Fruit fly (Drosophila melanogaster) whole organism, prepupa: ENCODE data around the gene CG33252.

Experiments used
- CG10631 ChIP-seq: fragments of 200-800 bp; sonication (Bioruptor generic); optimal IDR thresholded peaks from 2 replicates; lab custom pipeline; 2016; ENCODE audit warnings: missing biosample characterization, missing genetic modification characterization
- CG10669 ChIP-seq: fragments of 200-800 bp; sonication (Bioruptor generic); optimal IDR thresholded peaks from 3 replicates; lab custom pipeline; 2018; ENCODE audit warnings: missing biosample characterization, mild to moderate bottlenecking, missing genetic modification characterization, moderate library complexity
- CG11762 ChIP-seq: fragments of 200-800 bp; sonication (Bioruptor generic); optimal IDR thresholded peaks from 3 replicates; lab custom pipeline; 2016; ENCODE audit warnings: missing biosample characterization, missing genetic modification characterization; ENCODE audit not compliant: insufficient read depth
- CG11902 ChIP-seq: fragments of 200-800 bp; sonication (Bioruptor generic); optimal IDR thresholded peaks from 3 replicates; lab custom pipeline; 2016; ENCODE audit warnings: missing biosample characterization, missing genetic modification characterization
- CG1621 ChIP-seq: fragments of 200-800 bp; sonication (Bioruptor generic); optimal IDR thresholded peaks from 3 replicates; lab custom pipeline; 2018; ENCODE audit warnings: missing biosample characterization, mild to moderate bottlenecking, missing genetic modification characterization
- CG16779 ChIP-seq: fragments of 200-800 bp; sonication (Bioruptor generic); optimal IDR thresholded peaks from 3 replicates; lab custom pipeline; 2017; ENCODE audit warnings: missing biosample characterization, mild to moderate bottlenecking, missing genetic modification characterization
- CG3032 ChIP-seq: fragments of 200-800 bp; optimal IDR thresholded peaks from 2 replicates; lab custom pipeline; 2019; ENCODE audit warnings: missing biosample characterization, mild to moderate bottlenecking, missing genetic modification characterization, moderate library complexity
- CG31627 ChIP-seq: fragments of 200-800 bp; sonication (Bioruptor generic); optimal IDR thresholded peaks from 3 replicates; lab custom pipeline; 2016; ENCODE audit warnings: missing biosample characterization, missing genetic modification characterization
- CG34406 ChIP-seq: fragments of 200-800 bp; sonication (Bioruptor generic); optimal IDR thresholded peaks from 3 replicates; lab custom pipeline; 2016; ENCODE audit warnings: missing biosample characterization, missing genetic modification characterization
- CG3919 ChIP-seq: fragments of 200-800 bp; sonication (Bioruptor generic); optimal IDR thresholded peaks from 3 replicates; lab custom pipeline; 2016; ENCODE audit warnings: missing biosample characterization, missing genetic modification characterization
- CG6163 ChIP-seq: fragments of 200-800 bp; sonication (Bioruptor generic); IDR thresholded peaks from 3 replicates; pipeline ENCODE4 v1.3.6; 2022; ENCODE audit warnings: missing biosample characterization, missing genetic modification characterization
- CG6276 ChIP-seq: fragments of 200-800 bp; sonication (Bioruptor generic); optimal IDR thresholded peaks from 2 replicates; lab custom pipeline; 2017; ENCODE audit warnings: missing biosample characterization, mild to moderate bottlenecking, missing genetic modification characterization
- CG6792 ChIP-seq: fragments of 200-800 bp; sonication (Bioruptor generic); optimal IDR thresholded peaks from 3 replicates; lab custom pipeline; 2016; ENCODE audit warnings: missing biosample characterization, missing genetic modification characterization
- CG7368 ChIP-seq: fragments of 200-800 bp; sonication (Bioruptor generic); optimal IDR thresholded peaks from 3 replicates; lab custom pipeline; 2016; ENCODE audit warnings: missing biosample characterization, missing genetic modification characterization
- CG8119 ChIP-seq: fragments of 200-800 bp; sonication (Bioruptor generic); IDR thresholded peaks from 3 replicates; pipeline ENCODE4 v1.3.6; 2022; ENCODE audit warnings: missing biosample characterization, missing genetic modification characterization
- CG8632 ChIP-seq: fragments of 200-800 bp; sonication (Bioruptor generic); optimal IDR thresholded peaks from 3 replicates; lab custom pipeline; 2016; ENCODE audit warnings: missing biosample characterization, missing genetic modification characterization
- Eip75B ChIP-seq: fragments of 200-800 bp; sonication (Bioruptor generic); optimal IDR thresholded peaks from 3 replicates; lab custom pipeline; 2016; ENCODE audit warnings: missing biosample characterization, missing genetic modification characterization
- Eip78C ChIP-seq: fragments of 200-800 bp; sonication (Bioruptor generic); peaks from one replicate; lab custom pipeline; 2016; ENCODE audit warnings: missing biosample characterization, missing genetic modification characterization
- Eip93F ChIP-seq: fragments of 200-800 bp; sonication (Bioruptor generic); optimal IDR thresholded peaks from 2 replicates; lab custom pipeline; 2016; ENCODE audit warnings: missing biosample characterization, mild to moderate bottlenecking, missing genetic modification characterization
- Ets96B ChIP-seq: fragments of 200-800 bp; optimal IDR thresholded peaks from 2 replicates; lab custom pipeline; 2019; ENCODE audit warnings: missing biosample characterization, mild to moderate bottlenecking, missing genetic modification characterization, moderate library complexity
- Met ChIP-seq: fragments of 200-800 bp; sonication (Bioruptor generic); optimal IDR thresholded peaks from 3 replicates; lab custom pipeline; 2016; ENCODE audit warnings: missing biosample characterization, missing genetic modification characterization
- Sox15 ChIP-seq: fragments of 200-800 bp; sonication (Bioruptor generic); optimal IDR thresholded peaks from 3 replicates; lab custom pipeline; 2016; ENCODE audit warnings: missing biosample characterization, missing genetic modification characterization
- achi ChIP-seq: fragments of 200-800 bp; sonication (Bioruptor generic); optimal IDR thresholded peaks from 3 replicates; lab custom pipeline; 2016; ENCODE audit warnings: missing biosample characterization, missing genetic modification characterization
- cyc ChIP-seq: fragments of 200-800 bp; sonication (Bioruptor generic); optimal IDR thresholded peaks from 3 replicates; lab custom pipeline; 2016; ENCODE audit warnings: missing biosample characterization, missing genetic modification characterization
- dsx ChIP-seq: fragments of 200-800 bp; optimal IDR thresholded peaks from 3 replicates; lab custom pipeline; 2019; ENCODE audit warnings: missing biosample characterization, mild to moderate bottlenecking, missing genetic modification characterization, moderate library complexity; ENCODE audit not compliant: poor library complexity, severe bottlenecking
- eg ChIP-seq: fragments of 200-800 bp; sonication (Bioruptor generic); IDR thresholded peaks from 3 replicates; pipeline ENCODE4 v1.3.6; 2022; ENCODE audit warnings: missing biosample characterization, missing genetic modification characterization
- esn ChIP-seq: fragments of 200-800 bp; sonication (Bioruptor generic); optimal IDR thresholded peaks from 2 replicates; lab custom pipeline; 2016; ENCODE audit warnings: missing biosample characterization, mild to moderate bottlenecking, missing genetic modification characterization, moderate library complexity
- fd85E ChIP-seq: fragments of 200-800 bp; sonication (Bioruptor generic); optimal IDR thresholded peaks from 3 replicates; lab custom pipeline; 2016; ENCODE audit warnings: missing biosample characterization, missing genetic modification characterization
- fkh ChIP-seq: fragments of 200-800 bp; sonication (Bioruptor generic); optimal IDR thresholded peaks from 3 replicates; lab custom pipeline; 2017; ENCODE audit warnings: missing biosample characterization, mild to moderate bottlenecking, missing genetic modification characterization, moderate library complexity
- net ChIP-seq: fragments of 200-800 bp; sonication (Bioruptor generic); optimal IDR thresholded peaks from 3 replicates; lab custom pipeline; 2016; ENCODE audit warnings: missing biosample characterization, missing genetic modification characterization
- spab ChIP-seq: fragments of 200-800 bp; sonication (Bioruptor generic); optimal IDR thresholded peaks from 2 replicates; lab custom pipeline; 2017; ENCODE audit warnings: missing biosample characterization, mild to moderate bottlenecking, missing genetic modification characterization, missing genetic modification reagents
- ss ChIP-seq, 2 experiments: fragments of 200-800 bp; sonication (Bioruptor generic); optimal IDR thresholded peaks; 2 replicates in 1 of 2; 3 replicates in 1 of 2; lab custom pipeline; 2017 to 2018; ENCODE audit warnings: mild to moderate bottlenecking in 2 of 2, missing biosample characterization in 2 of 2, missing genetic modification characterization in 2 of 2, moderate library complexity in 1 of 2
- svp ChIP-seq: fragments of 200-800 bp; sonication (Bioruptor generic); peaks from one replicate; lab custom pipeline; 2016; ENCODE audit warnings: missing biosample characterization, missing genetic modification characterization
- topi ChIP-seq: fragments of 200-800 bp; sonication (Bioruptor generic); optimal IDR thresholded peaks from 3 replicates; lab custom pipeline; 2016; ENCODE audit warnings: missing biosample characterization, missing genetic modification characterization
- vri ChIP-seq: fragments of 200-800 bp; sonication (Bioruptor generic); optimal IDR thresholded peaks from 3 replicates; lab custom pipeline; 2016; ENCODE audit warnings: missing biosample characterization, mild to moderate bottlenecking, missing genetic modification characterization

CG33252 gene

DNA sequence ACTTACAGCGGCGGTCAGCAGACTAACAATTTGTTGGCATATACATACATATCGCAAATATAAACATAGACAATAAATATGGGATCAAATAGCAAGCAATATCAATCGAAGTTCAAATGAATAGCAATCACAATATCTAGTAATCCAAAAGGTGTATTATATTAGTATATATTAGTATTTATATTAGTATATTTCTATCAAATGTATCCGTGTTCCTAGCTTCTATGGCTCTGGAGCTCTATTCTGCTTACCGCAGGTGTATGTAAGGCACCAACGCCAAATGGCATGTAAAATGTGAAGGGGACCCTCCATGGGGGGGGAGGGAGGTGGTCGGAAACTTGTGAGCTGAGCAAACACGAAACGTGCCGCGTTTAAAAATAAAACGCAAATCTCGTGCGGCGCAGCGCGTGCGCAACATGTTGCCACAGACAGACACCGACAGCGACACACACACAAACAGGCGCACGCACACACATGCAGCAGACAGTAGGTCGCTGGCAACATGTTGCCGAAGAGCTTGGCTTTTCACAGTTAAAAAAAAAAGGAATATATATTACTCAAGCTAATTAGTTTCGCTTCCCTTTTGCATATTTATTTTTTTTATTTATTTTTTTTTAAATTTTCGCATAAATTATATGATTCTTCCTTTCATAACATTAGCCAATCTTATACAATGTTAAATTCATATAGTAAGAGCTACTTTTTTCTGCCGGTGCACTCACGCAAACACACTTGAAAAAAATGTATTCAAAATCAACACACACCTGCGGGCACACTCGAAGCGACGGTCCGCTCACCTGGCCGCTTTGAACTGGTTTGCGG, 33.7 kb upstream of the CG33252 start (continued):
- TF ChIP-seq CG3919 (GFP tag; lab: Kevin White, UChicago): peak; percentile 78
- peak; percentile 47 for TF ChIP-seq Met
- TF ChIP-seq CG16779 (tag; lab: Kevin White, UChicago): peak; percentile 54
- TF ChIP-seq fd85E (GFP tag; lab: Kevin White, UChicago): no peak
- TF ChIP-seq CG10669: peak; percentile 63
- peak; percentile 42 for TF ChIP-seq spab (GFP tag; lab: Kevin White, UChicago)
- TF ChIP-seq Sox15 (GFP tag; lab: Kevin White, UChicago): no peak
- TF ChIP-seq CG10631 (GFP tag; lab: Kevin White, UChicago): peak; percentile 76
- TF ChIP-seq svp (GFP tag; lab: Kevin White, UChicago): peak; percentile 81
- TF ChIP-seq achi (GFP tag; lab: Kevin White, UChicago): peak; percentile 58
- peak; percentile 84 for TF ChIP-seq eg (GFP tag; lab: Robert Waterston, UW)
- peak; percentile 37 for TF ChIP-seq CG11902 (GFP tag; lab: Kevin White, UChicago)
- peak; percentile 68 for TF ChIP-seq esn (GFP tag; lab: Kevin White, UChicago)
- TF ChIP-seq Eip93F (GFP tag; lab: Kevin White, UChicago): peak; percentile 18
- TF ChIP-seq CG6276 (GFP tag; lab: Kevin White, UChicago): peak; percentile 69
- peak; percentile 39 for TF ChIP-seq CG31627 (GFP tag; lab: Kevin White, UChicago)
- peak; percentile 16 for TF ChIP-seq vri (GFP tag; lab: Kevin White, UChicago)
- TF ChIP-seq CG11762 (GFP tag; lab: Kevin White, UChicago): peak; percentile 52
- peak; percentile 58 for TF ChIP-seq CG6792
- peak; percentile 77 for TF ChIP-seq Eip75B
- peak; percentile 63 for TF ChIP-seq CG8632
- TF ChIP-seq ss (GFP tag; optimal IDR thresholded peaks at IDR 0.05; lab: Kevin White, UChicago): peak; percentile 57 to 79
- peak; percentile 64 for TF ChIP-seq fkh (GFP tag; lab: Kevin White, UChicago)
- peak; percentile 85 for TF ChIP-seq dsx (GFP tag; lab: Kevin White, UChicago)
- TF ChIP-seq CG3032: peak; percentile 73
- peak; percentile 73 for TF ChIP-seq CG6163 (GFP tag; lab: Robert Waterston, UW)
- peak; percentile 43 for TF ChIP-seq CG1621 (tag; lab: Kevin White, UChicago)
- peak; percentile 54 for TF ChIP-seq cyc
- peak; percentile 40 for TF ChIP-seq CG7368
- TF ChIP-seq topi (GFP tag; lab: Kevin White, UChicago): peak; percentile 59
- TF ChIP-seq Ets96B (tag; lab: Kevin White, UChicago): peak; percentile 70

dm6 chrX:16926726-16927125, 29.7 kb upstream of the CG33252 start:
- TF ChIP-seq CG11902 (GFP tag; lab: Kevin White, UChicago): no peak
- TF ChIP-seq CG34406 (GFP tag; lab: Kevin White, UChicago): no peak
- no peak for TF ChIP-seq CG8119
- no peak for TF ChIP-seq Ets96B (tag; lab: Kevin White, UChicago)
- TF ChIP-seq CG3919 (GFP tag; lab: Kevin White, UChicago): no peak

DNA sequence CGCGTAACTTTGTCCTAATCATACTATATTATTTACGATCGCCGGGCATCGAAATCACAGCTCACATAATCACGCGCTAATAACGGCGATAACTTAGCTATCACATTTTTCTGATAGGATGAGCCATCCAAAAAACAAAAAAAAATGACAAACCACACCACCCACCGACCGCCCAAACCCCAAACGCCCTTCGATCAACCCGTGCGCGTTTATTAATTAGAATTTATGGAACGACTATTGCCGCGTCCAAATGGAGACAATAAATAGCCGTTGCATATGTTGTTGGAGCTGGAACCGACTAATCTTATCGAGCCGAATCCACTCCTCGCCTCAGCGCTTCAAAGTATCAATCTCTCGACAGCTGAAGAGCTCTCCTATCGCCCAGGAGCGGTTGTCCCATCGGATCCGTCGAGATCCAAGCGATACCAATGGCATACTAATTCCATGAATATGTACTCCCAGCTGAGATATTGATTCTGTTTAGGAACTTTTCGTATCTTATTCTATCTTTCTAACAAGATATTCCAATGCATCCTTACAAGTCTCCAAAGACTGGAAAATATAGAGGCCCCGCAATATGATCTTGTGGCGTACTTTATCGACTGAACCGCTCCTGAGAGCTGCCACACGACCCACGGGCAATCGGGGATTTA, 27.2 kb upstream of the CG33252 start:
- TF ChIP-seq net (GFP tag; lab: Kevin White, UChicago): no peak
- TF ChIP-seq svp (GFP tag; lab: Kevin White, UChicago): peak; percentile 66
- TF ChIP-seq Eip78C (GFP tag; lab: Kevin White, UChicago): peak; percentile 38
